Worm (Caenorhabditis elegans) whole organism, late embryonic: ENCODE results near the gene R10E4.3.

Experiments used
- C08G9.2 ChIP-seq: sonication (generic microtip); optimal IDR thresholded peaks from 2 replicates; lab custom pipeline; 2016; ENCODE audit warnings: mild to moderate bottlenecking, missing genetic modification characterization, moderate library complexity, missing compliant biosample characterization
- C38D4.7 ChIP-seq: fragments of 200-800 bp; sonication (Bioruptor generic); optimal IDR thresholded peaks from 2 replicates; lab custom pipeline; 2018; ENCODE audit warnings: mild to moderate bottlenecking, missing genetic modification characterization, moderate library complexity, missing compliant biosample characterization
- F13H6.1 ChIP-seq: sonication (generic microtip); optimal IDR thresholded peaks from 2 replicates; lab custom pipeline; 2016; ENCODE audit warnings: missing genetic modification characterization, missing compliant biosample characterization
- T23F11.4 ChIP-seq: fragments of 200-800 bp; sonication (Bioruptor generic); optimal IDR thresholded peaks from 2 replicates; lab custom pipeline; 2018; ENCODE audit warnings: mild to moderate bottlenecking, missing genetic modification characterization, missing compliant biosample characterization
- Y22D7AL.16 ChIP-seq: sonication (generic microtip); optimal IDR thresholded peaks from 2 replicates; lab custom pipeline; 2016; ENCODE audit warnings: missing genetic modification characterization, missing compliant biosample characterization
- ama-1 ChIP-seq: fragments of 150-350 bp; optimal IDR thresholded peaks from 2 replicates; lab custom pipeline; 2014
- ceh-18 ChIP-seq: sonication (generic microtip); optimal IDR thresholded peaks from 2 replicates; lab custom pipeline; 2016; ENCODE audit warnings: missing genetic modification characterization, missing compliant biosample characterization
- ceh-19 ChIP-seq: fragments of 200-800 bp; sonication (Bioruptor generic); optimal IDR thresholded peaks from 2 replicates; lab custom pipeline; 2018; ENCODE audit warnings: mild to moderate bottlenecking, missing genetic modification characterization, missing compliant biosample characterization
- ceh-2 ChIP-seq: sonication (generic microtip); optimal IDR thresholded peaks from 2 replicates; lab custom pipeline; 2016; ENCODE audit warnings: missing genotype, missing genetic modification characterization, missing compliant biosample characterization
- ceh-22 ChIP-seq: sonication (generic microtip); optimal IDR thresholded peaks from 2 replicates; lab custom pipeline; 2017; ENCODE audit warnings: missing biosample characterization, missing genetic modification characterization
- ceh-24 ChIP-seq: sonication (generic microtip); optimal IDR thresholded peaks from 2 replicates; lab custom pipeline; 2016; ENCODE audit warnings: mild to moderate bottlenecking, missing genetic modification characterization, missing compliant biosample characterization
- ceh-34 ChIP-seq: sonication (generic microtip); optimal IDR thresholded peaks from 2 replicates; lab custom pipeline; 2016; ENCODE audit warnings: mild to moderate bottlenecking, missing genetic modification characterization, missing compliant biosample characterization
- ceh-45 ChIP-seq: fragments of 200-800 bp; sonication (Bioruptor generic); IDR thresholded peaks from 2 replicates; pipeline ENCODE4 v1.3.6; 2022; ENCODE audit warnings: missing genetic modification reagents, missing genetic modification characterization, missing compliant biosample characterization
- ceh-48 ChIP-seq: sonication (generic microtip); optimal IDR thresholded peaks from 2 replicates; lab custom pipeline; 2016; ENCODE audit warnings: missing genetic modification characterization, inconsistent platforms, missing compliant biosample characterization
- ceh-6 ChIP-seq: fragments of 200-800 bp; sonication (Bioruptor generic); optimal IDR thresholded peaks from 2 replicates; lab custom pipeline; 2018; ENCODE audit warnings: mild to moderate bottlenecking, missing genetic modification characterization, missing compliant biosample characterization
- ceh-9 ChIP-seq: sonication (generic microtip); optimal IDR thresholded peaks from 2 replicates; lab custom pipeline; 2016; ENCODE audit warnings: mild to moderate bottlenecking, missing genetic modification characterization, inconsistent platforms, missing compliant biosample characterization
- dmd-4 ChIP-seq: sonication (generic microtip); optimal IDR thresholded peaks from 2 replicates; lab custom pipeline; 2016; ENCODE audit warnings: borderline replicate concordance, missing genetic modification characterization, missing compliant biosample characterization
- dve-1 ChIP-seq: sonication (generic microtip); optimal IDR thresholded peaks from 2 replicates; lab custom pipeline; 2017; ENCODE audit warnings: antibody characterized with exemption, mild to moderate bottlenecking, missing genetic modification characterization, missing compliant biosample characterization
- elt-2 ChIP-seq: sonication (generic microtip); optimal IDR thresholded peaks from 2 replicates; lab custom pipeline; 2016; ENCODE audit warnings: missing genetic modification reagents, missing genetic modification characterization, missing compliant biosample characterization
- eyg-1 ChIP-seq: sonication (generic microtip); optimal IDR thresholded peaks from 2 replicates; lab custom pipeline; 2016; ENCODE audit warnings: missing genotype, missing genetic modification characterization, missing compliant biosample characterization
- fax-1 ChIP-seq: sonication (generic microtip); optimal IDR thresholded peaks from 2 replicates; lab custom pipeline; 2016; ENCODE audit warnings: missing genotype, missing genetic modification characterization, missing compliant biosample characterization
- fkh-6 ChIP-seq: sonication (generic microtip); optimal IDR thresholded peaks from 2 replicates; lab custom pipeline; 2016; ENCODE audit warnings: missing genetic modification characterization, missing compliant biosample characterization
- hlh-13 ChIP-seq: fragments of 200-800 bp; sonication (Bioruptor generic); optimal IDR thresholded peaks from 2 replicates; lab custom pipeline; 2018; ENCODE audit warnings: mild to moderate bottlenecking, missing genetic modification characterization, missing compliant biosample characterization
- hlh-15 ChIP-seq: sonication (generic microtip); optimal IDR thresholded peaks from 2 replicates; lab custom pipeline; 2016; ENCODE audit warnings: missing genetic modification characterization, missing compliant biosample characterization
- hlh-30 ChIP-seq: sonication (generic microtip); optimal IDR thresholded peaks from 2 replicates; lab custom pipeline; 2017; ENCODE audit warnings: antibody characterized with exemption, missing genetic modification characterization, missing compliant biosample characterization; ENCODE audit not compliant: insufficient read depth
- lim-6 ChIP-seq: sonication (generic microtip); optimal IDR thresholded peaks from 2 replicates; lab custom pipeline; 2016; ENCODE audit warnings: missing genetic modification characterization, missing compliant biosample characterization
- lin-11 ChIP-seq: fragments of 200-800 bp; sonication (Bioruptor generic); optimal IDR thresholded peaks from 2 replicates; lab custom pipeline; 2018; ENCODE audit warnings: mild to moderate bottlenecking, missing genetic modification characterization, missing compliant biosample characterization
- madf-2 ChIP-seq: sonication (generic microtip); optimal IDR thresholded peaks from 2 replicates; lab custom pipeline; 2017; ENCODE audit warnings: missing genetic modification characterization, missing compliant biosample characterization
- mec-3 ChIP-seq: sonication (generic microtip); optimal IDR thresholded peaks from 2 replicates; lab custom pipeline; 2016; ENCODE audit warnings: borderline replicate concordance, missing genetic modification characterization, missing compliant biosample characterization
- nhr-232 ChIP-seq: sonication (generic microtip); optimal IDR thresholded peaks from 2 replicates; lab custom pipeline; 2016; ENCODE audit warnings: missing genetic modification characterization, missing compliant biosample characterization
- odd-2 ChIP-seq: sonication (generic microtip); optimal IDR thresholded peaks from 2 replicates; lab custom pipeline; 2017; ENCODE audit warnings: antibody characterized with exemption, mild to moderate bottlenecking, missing genetic modification characterization, missing compliant biosample characterization
- pag-3 ChIP-seq: sonication (generic microtip); optimal IDR thresholded peaks from 2 replicates; lab custom pipeline; 2016; ENCODE audit warnings: missing compliant biosample characterization, missing genetic modification characterization, borderline replicate concordance
- pat-9 ChIP-seq: fragments of 200-800 bp; sonication (Bioruptor generic); optimal IDR thresholded peaks from 2 replicates; lab custom pipeline; 2018; ENCODE audit warnings: mild to moderate bottlenecking, missing genetic modification characterization, moderate library complexity, missing compliant biosample characterization
- pha-4 ChIP-seq: fragments of 150-350 bp; optimal IDR thresholded peaks from 2 replicates; lab custom pipeline; 2018; ENCODE audit warnings: missing biosample characterization, missing genetic modification reagents, missing genetic modification characterization
- pqm-1 ChIP-seq: sonication (generic microtip); optimal IDR thresholded peaks from 2 replicates; lab custom pipeline; 2016; ENCODE audit warnings: missing genetic modification characterization, missing compliant biosample characterization
- pros-1 ChIP-seq: fragments of 150-350 bp; optimal IDR thresholded peaks from 2 replicates; lab custom pipeline; 2014; ENCODE audit warnings: missing biosample characterization, missing genetic modification reagents, missing genetic modification characterization
- ref-2 ChIP-seq: sonication (generic microtip); optimal IDR thresholded peaks from 2 replicates; lab custom pipeline; 2016; ENCODE audit warnings: missing genetic modification characterization, missing compliant biosample characterization
- rnt-1 ChIP-seq: sonication (generic microtip); optimal IDR thresholded peaks from 2 replicates; lab custom pipeline; 2016; ENCODE audit warnings: missing genetic modification characterization, missing compliant biosample characterization
- sox-4 ChIP-seq: sonication (generic microtip); optimal IDR thresholded peaks from 2 replicates; lab custom pipeline; 2017; ENCODE audit warnings: mild to moderate bottlenecking, missing genetic modification characterization, inconsistent platforms, missing compliant biosample characterization
- tbx-2 ChIP-seq: sonication (generic microtip); optimal IDR thresholded peaks from 2 replicates; lab custom pipeline; 2016; ENCODE audit warnings: missing genetic modification characterization, missing compliant biosample characterization
- tbx-7 ChIP-seq: sonication (generic microtip); optimal IDR thresholded peaks from 2 replicates; lab custom pipeline; 2016; ENCODE audit warnings: missing genotype, missing genetic modification characterization, missing compliant biosample characterization
- unc-3 ChIP-seq, 2 experiments: fragments of 200-800 bp in 1 of 2; sonication (Bioruptor generic) in 1 of 2; sonication (generic microtip) in 1 of 2; conservative IDR thresholded peaks in 1 of 2; optimal IDR thresholded peaks in 1 of 2; 2 replicates each; pipeline versions ENCODE4 v1.3.6 to Lab custom; 2016 to 2022; ENCODE audit warnings: missing compliant biosample characterization in 2 of 2, missing genetic modification characterization in 2 of 2, missing genetic modification reagents in 1 of 2
- unc-42 ChIP-seq: sonication (generic microtip); optimal IDR thresholded peaks from 2 replicates; lab custom pipeline; 2016; ENCODE audit warnings: missing genotype, missing genetic modification characterization, missing compliant biosample characterization
- unc-55 ChIP-seq: sonication (generic microtip); optimal IDR thresholded peaks from 2 replicates; lab custom pipeline; 2017; ENCODE audit warnings: missing biosample characterization, missing genetic modification reagents, missing genetic modification characterization
- unc-86 ChIP-seq: sonication (generic microtip); optimal IDR thresholded peaks from 2 replicates; lab custom pipeline; 2016; ENCODE audit warnings: missing genetic modification characterization, missing compliant biosample characterization
- zip-5 ChIP-seq: sonication (generic microtip); optimal IDR thresholded peaks from 2 replicates; lab custom pipeline; 2016; ENCODE audit warnings: missing genetic modification characterization, missing compliant biosample characterization

R10E4.3 gene

DNA sequence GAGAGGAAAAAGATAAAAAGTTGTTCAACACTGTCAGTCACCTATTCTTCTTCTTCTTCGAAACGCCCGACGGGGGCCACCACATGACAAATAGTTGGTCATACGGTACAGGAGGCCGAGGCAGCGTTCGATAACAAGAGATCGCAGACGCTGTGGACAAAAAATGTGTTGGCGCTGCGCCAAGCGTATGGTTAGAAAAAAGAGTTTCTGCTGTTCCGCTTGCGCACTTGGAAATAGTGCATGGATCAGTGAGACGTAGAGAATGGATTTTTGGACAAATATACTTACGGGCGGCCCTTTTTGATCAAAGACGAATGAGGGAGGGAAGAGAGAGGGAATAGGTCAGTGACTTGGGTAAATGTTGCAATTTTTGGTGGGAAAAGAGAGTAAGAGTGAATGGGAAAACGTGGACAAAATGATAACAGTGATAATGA is 2.5 kb downstream of the R10E4.3 start:
- TF ChIP-seq F13H6.1 (tag; lab: Kevin White, UChicago) = no peak
- TF ChIP-seq elt-2 (tag; lab: Kevin White, UChicago) = peak; percentile 23
- TF ChIP-seq unc-55 (GFP tag; lab: Kevin White, UChicago) = no peak
- peak; percentile 79 for TF ChIP-seq hlh-30
- peak; percentile 48 for TF ChIP-seq ceh-18 (tag; lab: Kevin White, UChicago)
- peak; percentile 27 for TF ChIP-seq tbx-2 (tag; lab: Kevin White, UChicago)
- TF ChIP-seq pqm-1 (tag; lab: Kevin White, UChicago) = peak; percentile 14

DNA sequence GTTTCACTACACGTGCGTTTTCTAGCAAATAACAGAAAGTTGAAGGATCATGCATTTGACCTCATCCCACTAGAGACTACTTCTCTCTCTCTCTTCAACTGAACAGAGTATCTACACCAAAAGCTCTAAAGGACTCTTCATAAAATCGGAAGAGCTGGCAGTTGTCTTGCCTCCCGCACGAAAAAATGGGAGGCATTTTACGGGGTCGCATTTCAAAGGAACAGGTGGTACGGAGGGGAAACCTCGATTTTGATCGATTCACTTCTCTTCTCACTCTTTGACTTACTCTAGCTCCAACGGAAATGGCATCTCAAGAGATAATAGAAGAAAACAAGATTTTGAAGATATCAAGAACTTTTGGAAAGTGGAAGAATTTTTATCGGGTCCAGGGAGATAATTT is 4.1 kb downstream of the R10E4.3 start:
- TF ChIP-seq ceh-34 (peak; percentile 42), rnt-1 (peak; percentile 29), unc-55 (GFP tag; lab: Kevin White, UChicago) (peak; percentile 88), Y22D7AL.16 (no peak), ceh-18 (tag; lab: Kevin White, UChicago) (peak; percentile 38)

DNA sequence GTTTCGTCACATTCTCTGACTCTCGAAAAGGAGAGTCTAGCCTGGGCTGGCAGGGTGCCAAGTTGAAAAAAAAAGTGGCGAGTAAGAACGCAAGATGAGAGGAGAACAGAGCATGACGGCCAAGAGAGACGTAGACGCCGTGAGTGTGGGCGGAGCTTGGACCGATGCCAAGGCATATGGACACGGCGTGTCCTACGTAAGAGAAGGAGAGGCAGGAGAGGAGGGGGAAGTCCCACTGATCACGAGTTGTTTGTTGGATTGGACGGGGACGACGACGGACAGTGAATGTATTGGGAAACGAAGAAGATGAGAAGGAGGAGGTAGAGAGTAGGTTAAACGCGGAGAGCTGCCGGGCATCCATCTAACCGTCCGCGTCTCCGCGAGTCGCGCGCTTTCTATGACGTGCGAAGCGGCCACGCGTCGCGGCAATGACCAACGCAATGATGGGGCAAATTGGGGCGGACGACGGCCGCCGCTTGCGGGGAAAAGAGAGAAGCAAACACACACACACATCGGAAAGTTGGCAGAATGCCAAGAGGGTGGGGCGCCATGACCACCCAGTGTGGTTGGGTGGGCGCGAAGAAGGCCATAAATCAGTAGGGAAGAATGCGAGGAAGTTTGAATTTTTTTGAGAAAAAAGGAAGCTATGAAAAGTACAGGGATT is 5.2 kb downstream of the R10E4.3 start:
- peak; percentile 51 for TF ChIP-seq tbx-7 (tag; lab: Kevin White, UChicago)
- TF ChIP-seq pat-9 (tag; lab: Kevin White, UChicago) = peak; percentile 67
- TF ChIP-seq mec-3 = peak; percentile 65
- peak; percentile 4 for TF ChIP-seq nhr-232 (tag; lab: Kevin White, UChicago)
- peak; percentile 90 for TF ChIP-seq ceh-2 (tag; lab: Kevin White, UChicago)
- no peak for TF ChIP-seq hlh-13
- TF ChIP-seq odd-2 = no peak
- peak; percentile 93 for TF ChIP-seq pros-1 (tag; lab: Kevin White, UChicago)
- peak; percentile 99 for TF ChIP-seq hlh-30
- TF ChIP-seq eyg-1 (tag; lab: Kevin White, UChicago) = peak; percentile 58
- TF ChIP-seq pha-4 (tag; lab: Kevin White, UChicago) = no peak
- peak; percentile 99 for TF ChIP-seq ceh-18 (tag; lab: Kevin White, UChicago)
- TF ChIP-seq madf-2 (tag; lab: Kevin White, UChicago) = peak; percentile 69
- TF ChIP-seq ama-1 (lab: Kevin White, UChicago) = no peak
- no peak for TF ChIP-seq hlh-15 (tag; lab: Kevin White, UChicago)
- TF ChIP-seq elt-2 (tag; lab: Kevin White, UChicago) = peak; percentile 73
- peak; percentile 94 for TF ChIP-seq unc-42 (tag; lab: Kevin White, UChicago)
- TF ChIP-seq zip-5 (tag; lab: Kevin White, UChicago) = no peak
- TF ChIP-seq C08G9.2 = peak; percentile 67
- TF ChIP-seq ceh-6 = peak; percentile 60
- TF ChIP-seq unc-86 = peak; percentile 40
- TF ChIP-seq ceh-22 (tag; lab: Kevin White, UChicago) = no peak
- TF ChIP-seq lim-6 (tag; lab: Kevin White, UChicago) = peak; percentile 72
- TF ChIP-seq C38D4.7 (GFP tag; lab: Kevin White, UChicago) = no peak
- TF ChIP-seq ceh-48 = no peak
- no peak for TF ChIP-seq ceh-45 (GFP tag; lab: Robert Waterston, UW)
- TF ChIP-seq pag-3 (tag; lab: Kevin White, UChicago) = peak; percentile 34
- TF ChIP-seq fax-1 = peak; percentile 46
- no peak for TF ChIP-seq unc-3 (GFP tag; conservative IDR thresholded peaks at IDR 0.05; lab: Robert Waterston, UW)
- peak; percentile 74 for TF ChIP-seq unc-3 (tag; optimal IDR thresholded peaks at IDR 0.05; lab: Kevin White, UChicago)
- peak; percentile 98 for TF ChIP-seq F13H6.1 (tag; lab: Kevin White, UChicago)
- peak; percentile 76 for TF ChIP-seq ceh-19 (GFP tag; lab: Kevin White, UChicago)
- TF ChIP-seq ceh-9 (tag; lab: Kevin White, UChicago) = no peak
- TF ChIP-seq tbx-2 (tag; lab: Kevin White, UChicago) = peak; percentile 98
- TF ChIP-seq dmd-4 (tag; lab: Kevin White, UChicago) = peak; percentile 69
- no peak for TF ChIP-seq fkh-6 (tag; lab: Kevin White, UChicago)
- TF ChIP-seq ceh-24 (tag; lab: Kevin White, UChicago) = no peak
- peak; percentile 88 for TF ChIP-seq T23F11.4 (GFP tag; lab: Kevin White, UChicago)
- peak; percentile 63 for TF ChIP-seq dve-1
- TF ChIP-seq Y22D7AL.16 = no peak
- no peak for TF ChIP-seq sox-4
- no peak for TF ChIP-seq lin-11 (tag; lab: Kevin White, UChicago)
- TF ChIP-seq ref-2 (tag; lab: Kevin White, UChicago) = peak; percentile 97
